Worm (Caenorhabditis elegans) whole organism, late embryonic: ENCODE data around the gene M176.16.

Experiments
- ceh-9 ChIP-seq: sonication (generic microtip); optimal IDR thresholded peaks from 2 replicates; lab custom pipeline; 2016; ENCODE audit warnings: mild to moderate bottlenecking, missing genetic modification characterization, inconsistent platforms, missing compliant biosample characterization
- nhr-11 ChIP-seq: fragments of 150-350 bp; optimal IDR thresholded peaks from 2 replicates; lab custom pipeline; 2014; ENCODE audit warnings: missing biosample characterization, missing genetic modification characterization

ce11 chrII:9398370-9398901, 19.9 kb upstream of the M176.16 start, which contains the start of the genes Y51B9A.14 and Y51B9A.8:
- TF ChIP-seq ceh-9 (tag; lab: Kevin White, UChicago) (no peak), nhr-11 (no peak)
